Worm (Caenorhabditis elegans) whole organism, L4 larva: Measurements from ENCODE around the gene mbf-1.
A peak's percentile ranks its signal among the peaks of the same experiment; 100 is the strongest.

Source experiments
- D1046.2 ChIP-seq: fragments of 200-800 bp; sonication (Bioruptor generic); IDR thresholded peaks from 2 replicates; pipeline ENCODE4 v1.3.6; 2022; ENCODE audit warnings: missing genetic modification characterization, missing compliant biosample characterization
- F26F4.8 ChIP-seq: fragments of 200-800 bp; sonication (Bioruptor generic); conservative IDR thresholded peaks from 2 replicates; pipeline ENCODE4 v1.3.6; 2022; ENCODE audit warnings: missing genetic modification characterization, missing compliant biosample characterization
- F44E2.7 ChIP-seq: fragments of 200-800 bp; sonication (Bioruptor generic); IDR thresholded peaks from 2 replicates; pipeline ENCODE4 v2.1.2; 2022; ENCODE audit warnings: missing genetic modification characterization, missing compliant biosample characterization
- F49E8.2 ChIP-seq: sonication (generic microtip); optimal IDR thresholded peaks from 2 replicates; lab custom pipeline; 2016; ENCODE audit warnings: missing compliant biosample characterization, mild to moderate bottlenecking, missing genetic modification characterization, borderline replicate concordance
- T26A8.4 ChIP-seq: fragments of 200-800 bp; sonication (Bioruptor generic); IDR thresholded peaks from 2 replicates; pipeline ENCODE4 v1.3.6; 2022; ENCODE audit warnings: missing genetic modification characterization, missing compliant biosample characterization
- Y48G9A.11 ChIP-seq: fragments of 200-800 bp; sonication (Bioruptor generic); IDR thresholded peaks from 2 replicates; pipeline ENCODE4 v1.3.6; 2022; ENCODE audit warnings: missing genetic modification reagents, missing genetic modification characterization, missing compliant biosample characterization
- ama-1 ChIP-seq: fragments of 150-350 bp; optimal IDR thresholded peaks from 2 replicates; lab custom pipeline; 2014; ENCODE audit warnings: inconsistent platforms, mixed read lengths
- arid-1 ChIP-seq: fragments of 200-800 bp; sonication (Bioruptor generic); conservative IDR thresholded peaks from 2 replicates; pipeline ENCODE4 v1.3.6; 2022; ENCODE audit warnings: missing genetic modification reagents, missing genetic modification characterization, missing compliant biosample characterization
- attf-4 ChIP-seq: sonication (generic microtip); optimal IDR thresholded peaks from 3 replicates; lab custom pipeline; 2017; ENCODE audit warnings: missing biosample characterization, missing genetic modification characterization
- ceh-44 ChIP-seq: fragments of 200-800 bp; sonication (Bioruptor generic); IDR thresholded peaks from 2 replicates; pipeline ENCODE4 v1.3.6; 2022; ENCODE audit warnings: missing genetic modification reagents, missing genetic modification characterization, missing compliant biosample characterization
- ceh-62 ChIP-seq: sonication (generic microtip); optimal IDR thresholded peaks from 2 replicates; lab custom pipeline; 2017; ENCODE audit warnings: missing biosample characterization, missing genetic modification characterization
- ceh-82 ChIP-seq: sonication (generic microtip); optimal IDR thresholded peaks from 2 replicates; lab custom pipeline; 2017; ENCODE audit warnings: missing biosample characterization, missing genetic modification characterization
- ces-1 ChIP-seq: fragments of 150-350 bp; sonication (generic microtip); optimal IDR thresholded peaks from 4 replicates; lab custom pipeline; 2014; ENCODE audit warnings: missing biosample characterization, missing genetic modification reagents, missing genetic modification characterization
- ctbp-1 ChIP-seq: fragments of 200-800 bp; sonication (Bioruptor generic); IDR thresholded peaks from 2 replicates; pipeline ENCODE4 v1.3.6; 2022; ENCODE audit warnings: missing genetic modification reagents, missing genetic modification characterization, missing compliant biosample characterization
- daf-12 ChIP-seq: fragments of 150-350 bp; optimal IDR thresholded peaks from 2 replicates; lab custom pipeline; 2014; ENCODE audit warnings: missing biosample characterization, missing genetic modification reagents, missing genetic modification characterization
- daf-8 ChIP-seq: fragments of 200-800 bp; sonication (Bioruptor generic); IDR thresholded peaks from 2 replicates; pipeline ENCODE4 v1.3.6; 2022; ENCODE audit warnings: missing genetic modification characterization, missing compliant biosample characterization
- dmd-6 ChIP-seq: fragments of 200-800 bp; sonication (Bioruptor generic); IDR thresholded peaks from 2 replicates; pipeline ENCODE4 v1.3.6; 2022; ENCODE audit warnings: missing genetic modification reagents, missing genetic modification characterization, missing compliant biosample characterization
- dmd-9 ChIP-seq: fragments of 200-800 bp; sonication (Bioruptor generic); IDR thresholded peaks from 2 replicates; pipeline ENCODE4 v1.3.6; 2022; ENCODE audit warnings: missing genetic modification reagents, missing genetic modification characterization, missing compliant biosample characterization
- dpl-1 ChIP-seq: fragments of 150-350 bp; optimal IDR thresholded peaks from 2 replicates; lab custom pipeline; 2014; ENCODE audit warnings: missing biosample characterization, missing genetic modification reagents, missing genetic modification characterization
- duxl-1 ChIP-seq: sonication (generic microtip); optimal IDR thresholded peaks from 2 replicates; lab custom pipeline; 2016; ENCODE audit warnings: mild to moderate bottlenecking, missing genetic modification characterization, moderate library complexity, missing compliant biosample characterization; ENCODE audit not compliant: poor library complexity
- egl-27 ChIP-seq: sonication (generic microtip); optimal IDR thresholded peaks from 3 replicates; lab custom pipeline; 2017; ENCODE audit warnings: missing biosample characterization, missing genetic modification reagents, missing genetic modification characterization
- hlh-11 ChIP-seq: fragments of 200-800 bp; sonication (Bioruptor generic); optimal IDR thresholded peaks from 2 replicates; lab custom pipeline; 2018; ENCODE audit warnings: mild to moderate bottlenecking, missing genetic modification characterization, missing compliant biosample characterization
- hmg-1.1 ChIP-seq: fragments of 200-800 bp; sonication (Bioruptor generic); IDR thresholded peaks from 2 replicates; pipeline ENCODE4 v1.3.6; 2022; ENCODE audit warnings: missing genetic modification reagents, missing genetic modification characterization, missing compliant biosample characterization
- jun-1 ChIP-seq: fragments of 150-350 bp; optimal IDR thresholded peaks from 2 replicates; lab custom pipeline; 2014; ENCODE audit warnings: missing biosample characterization, missing genetic modification reagents, missing genetic modification characterization
- lim-7 ChIP-seq: fragments of 200-800 bp; sonication (Bioruptor generic); IDR thresholded peaks from 2 replicates; pipeline ENCODE4 v1.3.6; 2022; ENCODE audit warnings: missing genetic modification characterization, missing compliant biosample characterization
- lin-13 ChIP-seq: fragments of 150-350 bp; optimal IDR thresholded peaks from 2 replicates; lab custom pipeline; 2014; ENCODE audit warnings: missing biosample characterization, missing genetic modification reagents, missing genetic modification characterization
- lin-15B ChIP-seq: fragments of 150-350 bp; sonication (generic microtip); optimal IDR thresholded peaks from 3 replicates; lab custom pipeline; 2014; ENCODE audit warnings: missing biosample characterization, missing genetic modification characterization
- lin-29 ChIP-seq: fragments of 200-800 bp; sonication (Bioruptor generic); IDR thresholded peaks from 2 replicates; pipeline ENCODE4 v1.3.6; 2022; ENCODE audit warnings: missing genetic modification reagents, missing genetic modification characterization, missing compliant biosample characterization
- lin-38 ChIP-seq: fragments of 200-800 bp; sonication (Bioruptor generic); IDR thresholded peaks from 2 replicates; pipeline ENCODE4 v1.3.6; 2022; ENCODE audit warnings: missing genetic modification reagents, missing genetic modification characterization, missing compliant biosample characterization
- lir-3 ChIP-seq: sonication (generic microtip); optimal IDR thresholded peaks from 2 replicates; lab custom pipeline; 2016; ENCODE audit warnings: mild to moderate bottlenecking, missing genetic modification characterization, missing compliant biosample characterization
- madf-5 ChIP-seq, 2 experiments: fragments of 200-800 bp; sonication (Bioruptor generic); IDR thresholded peaks; 2 replicates each; pipeline ENCODE4 v1.3.6; 2022; ENCODE audit warnings: missing compliant biosample characterization in 2 of 2, missing genetic modification characterization in 2 of 2
- mdt-29 ChIP-seq: fragments of 200-800 bp; sonication (Bioruptor generic); IDR thresholded peaks from 2 replicates; pipeline ENCODE4 v1.3.6; 2022; ENCODE audit warnings: missing genetic modification reagents, missing genetic modification characterization, missing compliant biosample characterization
- mep-1 ChIP-seq: fragments of 150-350 bp; sonication (generic microtip); optimal IDR thresholded peaks from 3 replicates; lab custom pipeline; 2014; ENCODE audit warnings: missing biosample characterization, missing genetic modification characterization
- mxl-2 ChIP-seq: fragments of 200-800 bp; sonication (Bioruptor generic); conservative IDR thresholded peaks from 2 replicates; pipeline ENCODE4 v1.3.6; 2022; ENCODE audit warnings: missing genetic modification reagents, missing genetic modification characterization, missing compliant biosample characterization
- mxl-3 ChIP-seq: fragments of 200-800 bp; sonication (Bioruptor generic); optimal IDR thresholded peaks from 2 replicates; lab custom pipeline; 2018; ENCODE audit warnings: mild to moderate bottlenecking, missing genetic modification characterization, missing compliant biosample characterization
- nhr-102 ChIP-seq: sonication (generic microtip); optimal IDR thresholded peaks from 2 replicates; lab custom pipeline; 2016; ENCODE audit warnings: mild to moderate bottlenecking, missing genetic modification characterization, moderate library complexity, missing compliant biosample characterization
- nhr-11 ChIP-seq: fragments of 150-350 bp; optimal IDR thresholded peaks from 2 replicates; lab custom pipeline; 2014; ENCODE audit warnings: missing biosample characterization, missing genetic modification characterization
- nhr-42 ChIP-seq: fragments of 200-800 bp; sonication (Bioruptor generic); IDR thresholded peaks from 2 replicates; pipeline ENCODE4 v1.3.6; 2022; ENCODE audit warnings: missing genetic modification characterization, missing compliant biosample characterization
- nhr-48 ChIP-seq: sonication (generic microtip); optimal IDR thresholded peaks from 2 replicates; lab custom pipeline; 2016; ENCODE audit warnings: mild to moderate bottlenecking, missing genetic modification characterization, missing compliant biosample characterization
- nhr-6 ChIP-seq: fragments of 150-350 bp; optimal IDR thresholded peaks from 2 replicates; lab custom pipeline; 2014; ENCODE audit warnings: missing biosample characterization, missing genetic modification characterization
- nhr-76 ChIP-seq: fragments of 150-350 bp; optimal IDR thresholded peaks from 2 replicates; lab custom pipeline; 2014; ENCODE audit warnings: missing biosample characterization, missing genetic modification characterization
- php-3 ChIP-seq: fragments of 200-800 bp; sonication (Bioruptor generic); IDR thresholded peaks from 2 replicates; pipeline ENCODE4 v1.3.6; 2022; ENCODE audit warnings: missing genetic modification reagents, missing genetic modification characterization, missing compliant biosample characterization
- pqm-1 ChIP-seq: sonication (generic microtip); optimal IDR thresholded peaks from 2 replicates; lab custom pipeline; 2017; ENCODE audit warnings: missing biosample characterization, missing genetic modification characterization
- saeg-2 ChIP-seq: fragments of 200-800 bp; sonication (Bioruptor generic); IDR thresholded peaks from 2 replicates; pipeline ENCODE4 v1.3.6; 2022; ENCODE audit warnings: missing genetic modification reagents, missing genetic modification characterization, missing compliant biosample characterization
- sdz-12 ChIP-seq: fragments of 200-800 bp; sonication (Bioruptor generic); optimal IDR thresholded peaks from 2 replicates; lab custom pipeline; 2018; ENCODE audit warnings: mild to moderate bottlenecking, missing genetic modification characterization, missing compliant biosample characterization
- spr-1 ChIP-seq: sonication (generic microtip); optimal IDR thresholded peaks from 2 replicates; lab custom pipeline; 2016; ENCODE audit warnings: mild to moderate bottlenecking, missing genetic modification characterization, missing compliant biosample characterization
- spr-3 ChIP-seq: fragments of 200-800 bp; sonication (Bioruptor generic); optimal IDR thresholded peaks from 2 replicates; lab custom pipeline; 2018; ENCODE audit warnings: mild to moderate bottlenecking, missing genetic modification characterization, missing compliant biosample characterization
- tra-1 ChIP-seq: fragments of 200-800 bp; sonication (Bioruptor generic); IDR thresholded peaks from 2 replicates; pipeline ENCODE4 v1.3.6; 2022; ENCODE audit warnings: missing genetic modification reagents, missing genetic modification characterization, missing compliant biosample characterization
- unc-130 ChIP-seq: sonication (generic microtip); optimal IDR thresholded peaks from 2 replicates; lab custom pipeline; 2016; ENCODE audit warnings: missing genetic modification reagents, missing genetic modification characterization, missing compliant biosample characterization
- unc-62 ChIP-seq, 3 experiments: fragments of 150-350 bp in 1 of 3; sonication (generic microtip); optimal IDR thresholded peaks in 2 of 3; peaks in 1 of 3; 1 replicate in 1 of 3; 2 replicates in 2 of 3; lab custom pipeline; 2014 to 2017; ENCODE audit warnings: missing biosample characterization in 3 of 3, missing genetic modification characterization in 3 of 3, missing genetic modification reagents in 3 of 3, missing genotype in 1 of 3
- zip-2 ChIP-seq: fragments of 150-350 bp; optimal IDR thresholded peaks from 2 replicates; lab custom pipeline; 2014; ENCODE audit warnings: missing biosample characterization, missing genetic modification characterization
- ztf-7 ChIP-seq: fragments of 150-350 bp; optimal IDR thresholded peaks from 2 replicates; lab custom pipeline; 2014; ENCODE audit warnings: missing biosample characterization, missing genetic modification characterization

The mbf-1 gene

ce11 chrIV:11474067-11474466 lies 6.1 kb downstream of the mbf-1 start (continued):
- TF ChIP-seq madf-5 (GFP tag; IDR thresholded peaks at IDR 0.05; lab: Robert Waterston, UW) (peak; percentile 76 to 88; a peak in 3 of 4 replicates), php-3 (GFP tag; lab: Robert Waterston, UW) (peak; percentile 91), lin-15B (tag; lab: Kevin White, UChicago) (no peak), ces-1 (GFP tag; lab: Kevin White, UChicago) (no peak), ztf-7 (tag; lab: Kevin White, UChicago) (peak; percentile 45), T26A8.4 (GFP tag; lab: Robert Waterston, UW) (peak; percentile 90), hlh-11 (tag; lab: Kevin White, UChicago) (peak; percentile 78), lin-13 (GFP tag; lab: Kevin White, UChicago) (peak; percentile 85), zip-2 (tag; lab: Kevin White, UChicago) (no peak), F44E2.7 (peak; percentile 97), jun-1 (peak; percentile 77), daf-12 (tag; lab: Kevin White, UChicago) (no peak), nhr-76 (tag; lab: Kevin White, UChicago) (no peak), pqm-1 (tag; lab: Kevin White, UChicago) (peak; percentile 6), dpl-1 (GFP tag; lab: Kevin White, UChicago) (peak; percentile 27), mxl-2 (GFP tag; lab: Robert Waterston, UW) (peak; percentile 91), nhr-11 (tag; lab: Kevin White, UChicago) (peak; percentile 34), spr-3 (GFP tag; lab: Kevin White, UChicago) (peak; percentile 85), duxl-1 (tag; lab: Kevin White, UChicago) (peak; percentile 86), mdt-29 (GFP tag; lab: Robert Waterston, UW) (peak; percentile 87), lin-29 (GFP tag; lab: Robert Waterston, UW) (peak; percentile 83), daf-8 (GFP tag; lab: Robert Waterston, UW) (0 out of 2 replicates have a peak, but pooled peaks have one; percentile 87), ctbp-1 (peak; percentile 87), saeg-2 (GFP tag; lab: Robert Waterston, UW) (peak; percentile 86), nhr-42 (peak; percentile 81; the same call in 1 of the 2 replicates), ceh-82 (tag; lab: Kevin White, UChicago) (no peak), F26F4.8 (GFP tag; lab: Robert Waterston, UW) (peak; percentile 98), unc-62 (GFP tag; optimal IDR thresholded peaks at IDR 0.05 in 1 of 2; lab: Kevin White, UChicago) (no peak), unc-62 (tag; optimal IDR thresholded peaks at IDR 0.05; lab: Kevin White, UChicago) (no peak), D1046.2 (peak; percentile 93), nhr-48 (tag; lab: Kevin White, UChicago) (peak; percentile 68), spr-1 (tag; lab: Kevin White, UChicago) (peak; percentile 87), mxl-3 (GFP tag; lab: Kevin White, UChicago) (peak; percentile 88), Y48G9A.11 (GFP tag; lab: Robert Waterston, UW) (peak; percentile 88), F49E8.2 (tag; lab: Kevin White, UChicago) (peak; percentile 76), hmg-1.1 (peak; percentile 91), mep-1 (tag; lab: Kevin White, UChicago) (peak; percentile 80), lim-7 (GFP tag; lab: Robert Waterston, UW) (peak; percentile 99), egl-27 (tag; lab: Kevin White, UChicago) (no peak), nhr-6 (peak; percentile 5), tra-1 (GFP tag; lab: Robert Waterston, UW) (peak; percentile 96), nhr-102 (peak; percentile 76), lin-38 (GFP tag; lab: Robert Waterston, UW) (peak; percentile 86), ceh-44 (peak; percentile 71), ceh-62 (tag; lab: Kevin White, UChicago) (no peak), ama-1 (no peak), lir-3 (tag; lab: Kevin White, UChicago) (peak; percentile 91), arid-1 (GFP tag; lab: Robert Waterston, UW) (peak; percentile 96), unc-130 (peak; percentile 87), sdz-12 (GFP tag; lab: Kevin White, UChicago) (peak; percentile 91), dmd-6 (GFP tag; lab: Robert Waterston, UW) (peak; percentile 75), dmd-9 (peak; percentile 89), attf-4 (tag; lab: Kevin White, UChicago) (no peak)
